Worm (Caenorhabditis elegans) whole organism, L2 larva: Measurements from ENCODE around the gene xpo-3.

Experiments
- C34F6.9 ChIP-seq: fragments of 150-350 bp; optimal IDR thresholded peaks from 2 replicates; lab custom pipeline; 2014; ENCODE audit warnings: missing biosample characterization, missing genetic modification characterization
- R02D3.7 ChIP-seq: fragments of 150-350 bp; optimal IDR thresholded peaks from 2 replicates; lab custom pipeline; 2014; ENCODE audit warnings: missing biosample characterization, missing genetic modification characterization
- Y55F3AM.14 ChIP-seq: fragments of 200-800 bp; sonication (Bioruptor generic); optimal IDR thresholded peaks from 2 replicates; lab custom pipeline; 2018; ENCODE audit warnings: mild to moderate bottlenecking, missing genetic modification characterization, missing compliant biosample characterization
- ZK546.5 ChIP-seq: sonication (generic microtip); optimal IDR thresholded peaks from 2 replicates; lab custom pipeline; 2017; ENCODE audit warnings: missing biosample characterization, missing genetic modification characterization
- alr-1 ChIP-seq: fragments of 150-350 bp; optimal IDR thresholded peaks from 2 replicates; lab custom pipeline; 2014; ENCODE audit warnings: missing biosample characterization, missing genetic modification characterization
- aly-2 ChIP-seq: fragments of 150-350 bp; optimal IDR thresholded peaks from 2 replicates; lab custom pipeline; 2014; ENCODE audit warnings: missing biosample characterization, missing genetic modification characterization
- ama-1 ChIP-seq: fragments of 150-350 bp; optimal IDR thresholded peaks from 2 replicates; lab custom pipeline; 2018; ENCODE audit warnings: inconsistent platforms
- blmp-1 ChIP-seq: sonication (generic microtip); optimal IDR thresholded peaks from 2 replicates; lab custom pipeline; 2017; ENCODE audit warnings: missing genetic modification characterization, mild to moderate bottlenecking, missing compliant biosample characterization, antibody characterized with exemption, moderate library complexity; ENCODE audit not compliant: insufficient read depth
- ceh-16 ChIP-seq: fragments of 150-350 bp; optimal IDR thresholded peaks from 2 replicates; lab custom pipeline; 2014; ENCODE audit warnings: missing biosample characterization, missing genetic modification characterization
- ceh-82 ChIP-seq: fragments of 150-350 bp; optimal IDR thresholded peaks from 2 replicates; lab custom pipeline; 2014; ENCODE audit warnings: missing biosample characterization, missing genetic modification characterization
- crh-2 ChIP-seq: sonication (generic microtip); optimal IDR thresholded peaks from 2 replicates; lab custom pipeline; 2017; ENCODE audit warnings: missing biosample characterization, missing genetic modification characterization
- dmd-4 ChIP-seq: sonication (generic microtip); optimal IDR thresholded peaks from 2 replicates; lab custom pipeline; 2017; ENCODE audit warnings: missing biosample characterization, missing genetic modification characterization
- elt-1 ChIP-seq: fragments of 150-350 bp; optimal IDR thresholded peaks from 2 replicates; lab custom pipeline; 2014; ENCODE audit warnings: missing biosample characterization, missing genetic modification characterization
- fos-1 ChIP-seq: fragments of 150-350 bp; optimal IDR thresholded peaks from 2 replicates; lab custom pipeline; 2014; ENCODE audit warnings: missing biosample characterization, missing genetic modification characterization
- gmeb-1 ChIP-seq: fragments of 150-350 bp; optimal IDR thresholded peaks from 2 replicates; lab custom pipeline; 2014; ENCODE audit warnings: missing biosample characterization, missing genetic modification characterization
- lin-11 ChIP-seq: fragments of 150-350 bp; sonication (generic microtip); optimal IDR thresholded peaks from 2 replicates; lab custom pipeline; 2014; ENCODE audit warnings: missing biosample characterization, missing genetic modification characterization, inconsistent platforms, mixed read lengths
- lin-13 ChIP-seq: fragments of 150-350 bp; optimal IDR thresholded peaks from 2 replicates; lab custom pipeline; 2014; ENCODE audit warnings: missing biosample characterization, missing genetic modification reagents, missing genetic modification characterization
- lsy-2 ChIP-seq, 2 experiments: fragments of 150-350 bp in 1 of 2; sonication (generic microtip) in 1 of 2; optimal IDR thresholded peaks; 2 replicates each; lab custom pipeline; 2014 to 2017; ENCODE audit warnings: missing biosample characterization in 2 of 2, missing genetic modification characterization in 2 of 2
- mab-5 ChIP-seq: fragments of 150-350 bp; optimal IDR thresholded peaks from 2 replicates; lab custom pipeline; 2014; ENCODE audit warnings: missing biosample characterization, missing genetic modification characterization
- mdl-1 ChIP-seq, 2 experiments: fragments of 150-350 bp in 1 of 2; sonication (generic microtip) in 1 of 2; optimal IDR thresholded peaks; 2 replicates each; lab custom pipeline; 2017; ENCODE audit warnings: missing biosample characterization in 2 of 2, missing genetic modification characterization in 2 of 2
- nhr-10 ChIP-seq: sonication (generic microtip); optimal IDR thresholded peaks from 2 replicates; lab custom pipeline; 2017; ENCODE audit warnings: missing biosample characterization, missing genetic modification characterization
- nhr-11 ChIP-seq: fragments of 150-350 bp; optimal IDR thresholded peaks from 2 replicates; lab custom pipeline; 2014; ENCODE audit warnings: missing biosample characterization, missing genetic modification characterization
- nhr-12 ChIP-seq: fragments of 150-350 bp; optimal IDR thresholded peaks from 2 replicates; lab custom pipeline; 2014; ENCODE audit warnings: missing biosample characterization, missing genetic modification characterization
- nhr-129 ChIP-seq: fragments of 150-350 bp; optimal IDR thresholded peaks from 2 replicates; lab custom pipeline; 2014; ENCODE audit warnings: missing biosample characterization, missing genetic modification characterization
- nhr-21 ChIP-seq: fragments of 150-350 bp; optimal IDR thresholded peaks from 2 replicates; lab custom pipeline; 2014; ENCODE audit warnings: missing biosample characterization, missing genetic modification characterization
- nhr-23 ChIP-seq: fragments of 150-350 bp; optimal IDR thresholded peaks from 2 replicates; lab custom pipeline; 2014; ENCODE audit warnings: missing biosample characterization, missing genetic modification reagents, missing genetic modification characterization
- nhr-25 ChIP-seq: fragments of 150-350 bp; sonication (generic microtip); optimal IDR thresholded peaks from 3 replicates; lab custom pipeline; 2014; ENCODE audit warnings: missing biosample characterization, missing genetic modification characterization
- nhr-6 ChIP-seq: fragments of 150-350 bp; optimal IDR thresholded peaks from 2 replicates; lab custom pipeline; 2014; ENCODE audit warnings: missing biosample characterization, missing genetic modification characterization
- nhr-77 ChIP-seq: fragments of 150-350 bp; optimal IDR thresholded peaks from 2 replicates; lab custom pipeline; 2014; ENCODE audit warnings: missing biosample characterization, missing genetic modification characterization
- sem-4 ChIP-seq: fragments of 150-350 bp; optimal IDR thresholded peaks from 2 replicates; lab custom pipeline; 2014; ENCODE audit warnings: missing biosample characterization, missing genetic modification reagents, missing genetic modification characterization
- skn-1 ChIP-seq: sonication (generic microtip); optimal IDR thresholded peaks from 2 replicates; lab custom pipeline; 2017; ENCODE audit warnings: missing biosample characterization, missing genetic modification characterization
- sma-9 ChIP-seq, 2 experiments: fragments of 150-350 bp in 1 of 2; sonication (generic microtip) in 1 of 2; optimal IDR thresholded peaks; 2 replicates each; lab custom pipeline; 2014 to 2016; ENCODE audit warnings: missing genetic modification characterization in 2 of 2, mild to moderate bottlenecking in 1 of 2, missing biosample characterization in 1 of 2, missing compliant biosample characterization in 1 of 2, missing genetic modification reagents in 1 of 2, moderate library complexity in 1 of 2
- unc-39 ChIP-seq: fragments of 150-350 bp; optimal IDR thresholded peaks from 2 replicates; lab custom pipeline; 2014; ENCODE audit warnings: missing biosample characterization, missing genetic modification characterization
- unc-55 ChIP-seq: fragments of 150-350 bp; sonication (generic microtip); optimal IDR thresholded peaks from 3 replicates; lab custom pipeline; 2014; ENCODE audit warnings: missing biosample characterization, missing genetic modification reagents, missing genetic modification characterization
- zag-1 ChIP-seq: fragments of 150-350 bp; optimal IDR thresholded peaks from 2 replicates; lab custom pipeline; 2014; ENCODE audit warnings: missing biosample characterization, missing genetic modification characterization
- ztf-1 ChIP-seq: fragments of 200-800 bp; sonication (Bioruptor generic); conservative IDR thresholded peaks from 2 replicates; pipeline ENCODE4 v1.3.6; 2022; ENCODE audit warnings: missing genetic modification characterization, missing compliant biosample characterization
- ztf-11 ChIP-seq: sonication (generic microtip); optimal IDR thresholded peaks from 2 replicates; lab custom pipeline; 2017; ENCODE audit warnings: missing biosample characterization, missing genetic modification characterization
- ztf-4 ChIP-seq: fragments of 150-350 bp; optimal IDR thresholded peaks from 2 replicates; lab custom pipeline; 2014; ENCODE audit warnings: missing biosample characterization, missing genetic modification characterization

xpo-3 gene

ce11 chrIV:7923982-7924480, at the start of gene xpo-3, which contains the start of gene C49H3.3:
Gene xpo-3, minus strand, starts transcription at chrIV:7924032.
Gene C49H3.3, plus strand, starts transcription at chrIV:7924350.
- TF ChIP-seq nhr-10 (no peak), zag-1 (tag; lab: Kevin White, UChicago) (no peak), gmeb-1 (tag; lab: Kevin White, UChicago) (no peak), lin-13 (GFP tag; lab: Kevin White, UChicago) (no peak), sem-4 (no peak), fos-1 (tag; lab: Kevin White, UChicago) (peak; percentile 5), sma-9 (GFP tag; optimal IDR thresholded peaks at IDR 0.05; lab: Kevin White, UChicago) (no peak), sma-9 (tag; optimal IDR thresholded peaks at IDR 0.05; lab: Kevin White, UChicago) (no peak), alr-1 (tag; lab: Kevin White, UChicago) (no peak), blmp-1 (tag; lab: Kevin White, UChicago) (no peak), nhr-23 (no peak), ztf-4 (tag; lab: Kevin White, UChicago) (no peak), mdl-1 (tag; optimal IDR thresholded peaks at IDR 0.05; lab: Kevin White, UChicago) (no peak), ZK546.5 (tag; lab: Kevin White, UChicago) (no peak), unc-39 (no peak), skn-1 (tag; lab: Kevin White, UChicago) (no peak), elt-1 (tag; lab: Kevin White, UChicago) (no peak), nhr-12 (no peak), nhr-11 (tag; lab: Kevin White, UChicago) (no peak), ceh-82 (tag; lab: Kevin White, UChicago) (no peak), C34F6.9 (tag; lab: Kevin White, UChicago) (peak; percentile 58), dmd-4 (no peak), nhr-21 (tag; lab: Kevin White, UChicago) (no peak), nhr-77 (no peak), ama-1 (no peak), lsy-2 (tag; optimal IDR thresholded peaks at IDR 0.05; lab: Kevin White, UChicago) (peak in 1 of 2 experiments; percentile 69), Y55F3AM.14 (GFP tag; lab: Kevin White, UChicago) (no peak), crh-2 (tag; lab: Kevin White, UChicago) (peak; percentile 50), ztf-11 (no peak), ztf-1 (GFP tag; lab: Robert Waterston, UW) (no peak), nhr-129 (tag; lab: Kevin White, UChicago) (peak; percentile 50), unc-55 (GFP tag; lab: Kevin White, UChicago) (peak; percentile 63), mab-5 (tag; lab: Kevin White, UChicago) (no peak), nhr-25 (tag; lab: Kevin White, UChicago) (peak; percentile 26)
- TF ChIP-seq, all 48 proteins: peak for 7

ce11 chrIV:7967006-7967405, 43.2 kb upstream of the xpo-3 start, which contains the start of gene F57H12.5:
Gene F57H12.5, plus strand, starts transcription at chrIV:7967306.
- TF ChIP-seq lin-11 (tag; lab: Kevin White, UChicago) (no peak), aly-2 (tag; lab: Kevin White, UChicago) (no peak), nhr-10 (no peak)

- TF ChIP-seq R02D3.7 = no peak
- TF ChIP-seq alr-1 (tag; lab: Kevin White, UChicago) = no peak
- TF ChIP-seq nhr-6 (tag; lab: Kevin White, UChicago) = no peak
- no peak for TF ChIP-seq ztf-1 (GFP tag; lab: Robert Waterston, UW)
- no peak for TF ChIP-seq nhr-12
- TF ChIP-seq ztf-4 (tag; lab: Kevin White, UChicago) = no peak
- no peak for TF ChIP-seq sma-9 (GFP tag; optimal IDR thresholded peaks at IDR 0.05; lab: Kevin White, UChicago)
- no peak for TF ChIP-seq sma-9 (tag; optimal IDR thresholded peaks at IDR 0.05; lab: Kevin White, UChicago)
- TF ChIP-seq nhr-21 (tag; lab: Kevin White, UChicago) = no peak
- TF ChIP-seq ceh-16 = no peak
- no peak for TF ChIP-seq elt-1 (tag; lab: Kevin White, UChicago)
- no peak for TF ChIP-seq ama-1
- TF ChIP-seq gmeb-1 (tag; lab: Kevin White, UChicago) = no peak
- no peak for TF ChIP-seq nhr-11 (tag; lab: Kevin White, UChicago)
- no peak for TF ChIP-seq Y55F3AM.14 (GFP tag; lab: Kevin White, UChicago)
- no peak for TF ChIP-seq C34F6.9 (tag; lab: Kevin White, UChicago)
- no peak for TF ChIP-seq nhr-10
Observed at ce11 chrIV:7961889-7962342, 38.1 kb upstream of the xpo-3 start.
